Worm (Caenorhabditis elegans): ENCODE results near the gene C29E4.15.

Gene C29E4.15

ce11 chrIII:7965946-7966692 lies 13.7 kb downstream of the C29E4.15 start:
- TF ChIP-seq madf-6 (GFP tag; IDR thresholded peaks at IDR 0.05) = peak; percentile 46; the same call in 1 of the 2 replicates
- peak; percentile 38 for TF ChIP-seq B0261.1 (tag; optimal IDR thresholded peaks at IDR 0.05)
- peak; percentile 44; the same call in 1 of the 2 replicates for TF ChIP-seq lin-26 (GFP tag; IDR thresholded peaks at IDR 0.05)
- peak; percentile 23 for TF ChIP-seq rpc-1 (optimal IDR thresholded peaks at IDR 0.05)
- peak; percentile 66 for TF ChIP-seq rpc-1 (tag; optimal IDR thresholded peaks at IDR 0.05)
- TF ChIP-seq tbp1 (GFP tag; optimal IDR thresholded peaks at IDR 0.05) = peak; percentile 14
- TF ChIP-seq ztf-18 (tag; optimal IDR thresholded peaks at IDR 0.05) = peak; percentile 31
- TF ChIP-seq hmg-1.2 (GFP tag; IDR thresholded peaks at IDR 0.05) = peak; percentile 57

- TF ChIP-seq ztf-3 (GFP tag; optimal IDR thresholded peaks at IDR 0.05) (no peak), F57C9.4 (tag; optimal IDR thresholded peaks at IDR 0.05) (no peak), ztf-18 (tag; optimal IDR thresholded peaks at IDR 0.05) (no peak), F33H1.4 (GFP tag; IDR thresholded peaks at IDR 0.05) (no peak), ztf-25 (GFP tag; IDR thresholded peaks at IDR 0.05) (no peak), rcor-1 (GFP tag; IDR thresholded peaks at IDR 0.05) (no peak)
These were observed 16.7 kb downstream of the C29E4.15 start, which contains the start of the genes F54H12.8 and F54H12.7 for ce11 chrIII:7969121-7969520. Gene F54H12.8 (minus strand): TSS chrIII:7969221. Gene F54H12.7 (plus strand): TSS chrIII:7969349.

- TF ChIP-seq aptf-2 (GFP tag; conservative IDR thresholded peaks at IDR 0.05) (no peak), ceh-91 (GFP tag; IDR thresholded peaks at IDR 0.05) (no peak), B0035.1 (tag; optimal IDR thresholded peaks at IDR 0.05) (no peak), ama-1 (optimal IDR thresholded peaks at IDR 0.05) (no peak), ama-1 (GFP tag; optimal IDR thresholded peaks at IDR 0.05) (peak in 1 of 2 experiments; percentile 15), snpc-1.3 (tag; optimal IDR thresholded peaks at IDR 0.05; ENCODE audit: insufficient read depth) (no peak), B0019.2 (GFP tag; conservative IDR thresholded peaks at IDR 0.05) (no peak), K12H6.12 (tag; optimal IDR thresholded peaks at IDR 0.05) (no peak), pbrm-1 (GFP tag; IDR thresholded peaks at IDR 0.05) (no peak), nhr-90 (tag; optimal IDR thresholded peaks at IDR 0.05) (no peak), madf-3 (GFP tag; IDR thresholded peaks at IDR 0.05) (0 out of 2 replicates have a peak, but pooled peaks have one; percentile 45), K11D2.4 (GFP tag; IDR thresholded peaks at IDR 0.05) (no peak), chd-7 (tag; optimal IDR thresholded peaks at IDR 0.05) (no peak), lir-1 (GFP tag; conservative IDR thresholded peaks at IDR 0.05) (no peak), gei-17 (GFP tag; optimal IDR thresholded peaks at IDR 0.05) (no peak), snpc-3.4 (tag; optimal IDR thresholded peaks at IDR 0.05) (peak; percentile 21), ztf-3 (GFP tag; optimal IDR thresholded peaks at IDR 0.05) (no peak), F23B12.7 (tag; optimal IDR thresholded peaks at IDR 0.05; ENCODE audit: insufficient read depth) (no peak), Y53G8AR.9 (GFP tag; conservative IDR thresholded peaks at IDR 0.05) (0 out of 2 replicates have a peak, but pooled peaks have one; percentile 36), somi-1 (GFP tag; optimal IDR thresholded peaks at IDR 0.05) (no peak), ztf-25 (GFP tag; IDR thresholded peaks at IDR 0.05) (no peak), nfya-1 (tag; optimal IDR thresholded peaks at IDR 0.05; ENCODE audit: borderline replicate concordance, insufficient read depth) (no peak), F57A8.1 (GFP tag; optimal IDR thresholded peaks at IDR 0.05) (no peak), tbx-9 (tag; optimal IDR thresholded peaks at IDR 0.05; ENCODE audit: borderline replicate concordance) (no peak), nhr-120 (GFP tag; IDR thresholded peaks at IDR 0.05) (no peak), ceh-58 (GFP tag; IDR thresholded peaks at IDR 0.05) (no peak), attf-3 (GFP tag; conservative IDR thresholded peaks at IDR 0.05) (no peak), F57C9.4 (tag; optimal IDR thresholded peaks at IDR 0.05) (no peak), madf-6 (GFP tag; IDR thresholded peaks at IDR 0.05) (peak; percentile 39; the same call in 1 of the 2 replicates), F22D6.2 (tag; optimal IDR thresholded peaks at IDR 0.05) (no peak), F33H1.4 (GFP tag; IDR thresholded peaks at IDR 0.05) (no peak), dpff-1 (tag; optimal IDR thresholded peaks at IDR 0.05) (no peak), unc-62 (GFP tag; optimal IDR thresholded peaks at IDR 0.05) (no peak), dox-1 (GFP tag; IDR thresholded peaks at IDR 0.05) (no peak), tbp1 (GFP tag; optimal IDR thresholded peaks at IDR 0.05) (no peak), ekl-4 (GFP tag; IDR thresholded peaks at IDR 0.05) (0 out of 2 replicates have a peak, but pooled peaks have one; percentile 52)
These were observed 19.6 kb downstream of the C29E4.15 start, which contains the start of gene F54H12.5 for ce11 chrIII:7972061-7972460. Gene F54H12.5 (minus strand): TSS chrIII:7972161.
